Worm (Caenorhabditis elegans): ENCODE results near the gene F16B12.7.
A peak's percentile ranks its signal among the peaks of the same experiment; 100 is the strongest.

F16B12.7 gene

ce11 chrX:14146740-14147140, 38.4 kb downstream of the F16B12.7 start (continued):
- TF ChIP-seq ztf-11 (tag; optimal IDR thresholded peaks at IDR 0.05) (no peak), fkh-8 (tag; optimal IDR thresholded peaks at IDR 0.05) (peak; percentile 84), unc-86 (tag; optimal IDR thresholded peaks at IDR 0.05) (peak; percentile 75), nhr-11 (tag; optimal IDR thresholded peaks at IDR 0.05) (peak; percentile 51), efl-1 (optimal IDR thresholded peaks at IDR 0.05) (peak; percentile 54 to 59), efl-1 (GFP tag; optimal IDR thresholded peaks at IDR 0.05 in 1 of 2) (peak; percentile 15 to 62), fos-1 (tag; optimal IDR thresholded peaks at IDR 0.05) (peak; percentile 80), nhr-71 (tag; optimal IDR thresholded peaks at IDR 0.05) (peak; percentile 90), pag-3 (tag; optimal IDR thresholded peaks at IDR 0.05; ENCODE audit: borderline replicate concordance, insufficient read depth) (peak; percentile 72), xbp-1 (tag; optimal IDR thresholded peaks at IDR 0.05) (peak; percentile 61), nhr-77 (tag; optimal IDR thresholded peaks at IDR 0.05) (peak; percentile 77), nhr-28 (tag; optimal IDR thresholded peaks at IDR 0.05) (no peak), egl-27 (tag; optimal IDR thresholded peaks at IDR 0.05) (peak in 1 of 2 experiments; percentile 49), nhr-76 (tag; optimal IDR thresholded peaks at IDR 0.05) (no peak), hpl-2 (GFP tag; optimal IDR thresholded peaks at IDR 0.05) (peak; percentile 43), sox-4 (tag; optimal IDR thresholded peaks at IDR 0.05) (no peak), F16B12.6 (tag; optimal IDR thresholded peaks at IDR 0.05) (peak; percentile 13), nhr-85 (tag) (peak; percentile 94), lin-35 (GFP tag; optimal IDR thresholded peaks at IDR 0.05) (peak; percentile 63 to 81), Y116A8C.19 (tag; optimal IDR thresholded peaks at IDR 0.05; ENCODE audit: borderline replicate concordance) (no peak), irx-1 (tag; optimal IDR thresholded peaks at IDR 0.05) (no peak), lin-13 (GFP tag; optimal IDR thresholded peaks at IDR 0.05) (peak; percentile 57), aly-2 (tag; optimal IDR thresholded peaks at IDR 0.05) (no peak), mab-9 (GFP tag; IDR thresholded peaks at IDR 0.05) (no peak), swsn-7 (tag; optimal IDR thresholded peaks at IDR 0.05) (peak; percentile 75), nhr-84 (tag; optimal IDR thresholded peaks at IDR 0.05) (no peak), nhr-47 (tag; optimal IDR thresholded peaks at IDR 0.05) (peak; percentile 77), nhr-90 (tag; optimal IDR thresholded peaks at IDR 0.05; ENCODE audit: poor library complexity) (peak; percentile 82), skn-1 (tag; optimal IDR thresholded peaks at IDR 0.05) (peak; percentile 81), ets-5 (GFP tag; IDR thresholded peaks at IDR 0.05) (no peak), jun-1 (tag; optimal IDR thresholded peaks at IDR 0.05) (peak; percentile 43), alr-1 (tag; optimal IDR thresholded peaks at IDR 0.05; ENCODE audit: borderline replicate concordance) (no peak), zag-1 (tag; optimal IDR thresholded peaks at IDR 0.05) (no peak), pax-3 (tag; optimal IDR thresholded peaks at IDR 0.05) (no peak), blmp-1 (tag; optimal IDR thresholded peaks at IDR 0.05) (peak; percentile 91)

ce11 chrX:14147400-14147799, 39.1 kb downstream of the F16B12.7 start, which contains the start of gene akt-2:
Gene akt-2, plus strand, starts transcription at chrX:14147700.
- no peak for TF ChIP-seq efl-1 (optimal IDR thresholded peaks at IDR 0.05)
- no peak for TF ChIP-seq efl-1 (GFP tag; optimal IDR thresholded peaks at IDR 0.05 in 1 of 2)
- TF ChIP-seq snu-23 (GFP tag; optimal IDR thresholded peaks at IDR 0.05): no peak
- TF ChIP-seq nhr-85 (tag): no peak
- TF ChIP-seq pqm-1 (tag; optimal IDR thresholded peaks at IDR 0.05): no peak
- no peak for TF ChIP-seq ets-5 (GFP tag; IDR thresholded peaks at IDR 0.05)
- TF ChIP-seq sptf-1 (tag; optimal IDR thresholded peaks at IDR 0.05): no peak
- TF ChIP-seq unc-98 (GFP tag; IDR thresholded peaks at IDR 0.05): no peak

ce11 chrX:14152644-14153043, 44.3 kb downstream of the F16B12.7 start:
- TF ChIP-seq fkh-4 (tag; optimal IDR thresholded peaks at IDR 0.05; ENCODE audit: borderline replicate concordance) (no peak), snu-23 (GFP tag; optimal IDR thresholded peaks at IDR 0.05) (no peak), lin-15B (tag; optimal IDR thresholded peaks at IDR 0.05) (no peak), sptf-1 (tag; optimal IDR thresholded peaks at IDR 0.05) (no peak), pqm-1 (tag; optimal IDR thresholded peaks at IDR 0.05) (no peak), unc-98 (GFP tag; IDR thresholded peaks at IDR 0.05) (no peak), tlp-1 (tag; optimal IDR thresholded peaks at IDR 0.05) (no peak), mdl-1 (tag; optimal IDR thresholded peaks at IDR 0.05) (no peak), Y116A8C.19 (tag; optimal IDR thresholded peaks at IDR 0.05; ENCODE audit: borderline replicate concordance) (no peak), egl-27 (tag; optimal IDR thresholded peaks at IDR 0.05) (no peak), nhr-76 (tag; optimal IDR thresholded peaks at IDR 0.05) (no peak), dsc-1 (tag; optimal IDR thresholded peaks at IDR 0.05) (no peak), ztf-4 (tag; optimal IDR thresholded peaks at IDR 0.05) (no peak), ztf-11 (tag; optimal IDR thresholded peaks at IDR 0.05) (no peak), grh-1 (GFP tag; IDR thresholded peaks at IDR 0.05) (no peak), jun-1 (tag; optimal IDR thresholded peaks at IDR 0.05) (no peak), C34B4.2 (tag; optimal IDR thresholded peaks at IDR 0.05) (no peak), lin-13 (GFP tag; optimal IDR thresholded peaks at IDR 0.05) (no peak), unc-130 (tag; optimal IDR thresholded peaks at IDR 0.05) (no peak), F16B12.6 (tag; optimal IDR thresholded peaks at IDR 0.05) (no peak)

All from whole organism, L1 larva.